Fruit fly (Drosophila melanogaster) whole organism, embryonic: ENCODE results near the gene deltaCOP.

Source experiments
- Adf1 ChIP-seq: fragments of 200-800 bp; sonication (Bioruptor generic); IDR thresholded peaks from 2 replicates; pipeline ENCODE4 v1.3.6; 2022; ENCODE audit warnings: missing biosample characterization, missing genetic modification characterization
- Atf-2 ChIP-seq: fragments of 200-800 bp; sonication (Bioruptor generic); optimal IDR thresholded peaks from 2 replicates; lab custom pipeline; 2016; ENCODE audit warnings: missing biosample characterization, missing genetic modification characterization
- Atf6 ChIP-seq: fragments of 200-800 bp; sonication (Bioruptor generic); IDR thresholded peaks from 2 replicates; pipeline ENCODE4 v1.3.6; 2022; ENCODE audit warnings: missing biosample characterization, missing genetic modification characterization
- BEAF-32 ChIP-seq: fragments of 200-800 bp; sonication (Bioruptor generic); optimal IDR thresholded peaks from 3 replicates; lab custom pipeline; 2017; ENCODE audit warnings: missing biosample characterization, missing genetic modification characterization, mild to moderate bottlenecking, moderate library complexity, missing genetic modification reagents
- C15 ChIP-seq: fragments of 200-800 bp; sonication (Bioruptor generic); IDR thresholded peaks from 3 replicates; pipeline ENCODE4 v1.3.6; 2022; ENCODE audit warnings: missing biosample characterization, missing genetic modification characterization
- CG10431 ChIP-seq: fragments of 200-800 bp; sonication (Bioruptor generic); optimal IDR thresholded peaks from 3 replicates; lab custom pipeline; 2018; ENCODE audit warnings: missing biosample characterization, mild to moderate bottlenecking, missing genetic modification characterization
- CG12769 ChIP-seq: fragments of 200-800 bp; sonication (Bioruptor generic); optimal IDR thresholded peaks from 2 replicates; lab custom pipeline; 2019; ENCODE audit warnings: missing biosample characterization, mild to moderate bottlenecking, missing genetic modification characterization, moderate library complexity
- CG15514 ChIP-seq: fragments of 200-800 bp; sonication (Bioruptor generic); optimal IDR thresholded peaks from 3 replicates; lab custom pipeline; 2017; ENCODE audit warnings: missing biosample characterization, missing genetic modification characterization, mild to moderate bottlenecking, moderate library complexity, missing genetic modification reagents
- CG17328 ChIP-seq: fragments of 200-800 bp; sonication (Bioruptor generic); IDR thresholded peaks from 2 replicates; pipeline ENCODE4 v1.3.6; 2022; ENCODE audit warnings: missing biosample characterization, missing genetic modification characterization
- CG17361 ChIP-seq: fragments of 200-800 bp; sonication (Bioruptor generic); IDR thresholded peaks from 3 replicates; pipeline ENCODE4 v1.3.6; 2022; ENCODE audit warnings: missing biosample characterization, missing genetic modification characterization
- CG17385 ChIP-seq: fragments of 200-800 bp; sonication (Bioruptor generic); optimal IDR thresholded peaks from 3 replicates; lab custom pipeline; 2018; ENCODE audit warnings: missing biosample characterization, mild to moderate bottlenecking, missing genetic modification characterization
- CG17912 ChIP-seq: fragments of 200-800 bp; sonication (Bioruptor generic); optimal IDR thresholded peaks from 2 replicates; lab custom pipeline; 2018; ENCODE audit warnings: missing biosample characterization, mild to moderate bottlenecking, missing genetic modification characterization
- CG2678 ChIP-seq: fragments of 200-800 bp; sonication (Bioruptor generic); optimal IDR thresholded peaks from 3 replicates; lab custom pipeline; 2019; ENCODE audit warnings: missing biosample characterization, mild to moderate bottlenecking, missing genetic modification characterization, moderate library complexity
- CG30020 ChIP-seq: fragments of 200-800 bp; optimal IDR thresholded peaks from 2 replicates; lab custom pipeline; 2019; ENCODE audit warnings: missing biosample characterization, mild to moderate bottlenecking, missing genetic modification characterization, moderate library complexity
- CG31224 ChIP-seq: fragments of 200-800 bp; sonication (Bioruptor generic); IDR thresholded peaks from 2 replicates; pipeline ENCODE4 v1.3.6; 2022; ENCODE audit warnings: missing biosample characterization, missing genetic modification characterization
- CG4730 ChIP-seq: fragments of 200-800 bp; sonication (Bioruptor generic); IDR thresholded peaks from 2 replicates; pipeline ENCODE4 v1.3.6; 2022; ENCODE audit warnings: missing biosample characterization, missing genetic modification characterization
- CG7372 ChIP-seq: fragments of 200-800 bp; sonication (Bioruptor generic); IDR thresholded peaks from 2 replicates; pipeline ENCODE4 v1.3.6; 2022; ENCODE audit warnings: missing biosample characterization, missing genetic modification characterization
- CG8765 ChIP-seq: fragments of 200-800 bp; sonication (Bioruptor generic); IDR thresholded peaks from 2 replicates; pipeline ENCODE4 v1.3.6; 2022; ENCODE audit warnings: missing biosample characterization, missing genetic modification characterization
- CG9797 ChIP-seq: fragments of 200-800 bp; sonication (Bioruptor generic); optimal IDR thresholded peaks from 3 replicates; lab custom pipeline; 2018; ENCODE audit warnings: missing biosample characterization, mild to moderate bottlenecking, missing genetic modification characterization
- Camta ChIP-seq: fragments of 200-800 bp; sonication (Bioruptor generic); optimal IDR thresholded peaks from 2 replicates; lab custom pipeline; 2016; ENCODE audit warnings: missing biosample characterization, missing genetic modification characterization
- D ChIP-seq, 2 experiments: fragments of 200-800 bp in 1 of 2; fragments of >200 bp in 1 of 2; sonication (Bioruptor generic) in 1 of 2; optimal IDR thresholded peaks; 2 replicates in 1 of 2; 3 replicates in 1 of 2; lab custom pipeline; 2017; ENCODE audit warnings: mild to moderate bottlenecking in 1 of 2, missing biosample characterization in 1 of 2, missing genetic modification characterization in 1 of 2, missing genetic modification reagents in 1 of 2
- Lhr ChIP-seq: fragments of 200-800 bp; sonication (Bioruptor generic); optimal IDR thresholded peaks from 3 replicates; lab custom pipeline; 2017; ENCODE audit warnings: mild to moderate bottlenecking, missing biosample characterization, missing genetic modification reagents, missing genetic modification characterization
- MBD-R2 ChIP-seq: fragments of 200-800 bp; sonication (Bioruptor generic); IDR thresholded peaks from 2 replicates; pipeline ENCODE4 v1.3.6; 2022; ENCODE audit warnings: missing biosample characterization, missing genetic modification characterization
- Med ChIP-seq: fragments of 200-800 bp; sonication (Bioruptor generic); peaks from one replicate; lab custom pipeline; 2016; ENCODE audit warnings: missing biosample characterization, missing genetic modification characterization, mild to moderate bottlenecking, inconsistent platforms, moderate library complexity
- Mes4 ChIP-seq: fragments of 200-800 bp; sonication (Bioruptor generic); optimal IDR thresholded peaks from 2 replicates; lab custom pipeline; 2016; ENCODE audit warnings: missing biosample characterization, missing genetic modification characterization
- Ptx1 ChIP-seq: fragments of 200-800 bp; sonication (Bioruptor generic); IDR thresholded peaks from 2 replicates; pipeline ENCODE4 v1.3.6; 2022; ENCODE audit warnings: missing biosample characterization, missing genetic modification characterization
- Scr ChIP-seq: fragments of 200-800 bp; sonication (Bioruptor generic); IDR thresholded peaks from 2 replicates; pipeline ENCODE4 v1.3.6; 2022; ENCODE audit warnings: missing biosample characterization, missing genetic modification characterization; ENCODE audit not compliant: partially characterized antibody
- aop ChIP-seq: fragments of 200-800 bp; sonication (Bioruptor generic); IDR thresholded peaks from 2 replicates; pipeline ENCODE4 v1.3.6; 2022; ENCODE audit warnings: missing biosample characterization, missing genetic modification characterization
- ase ChIP-seq: fragments of 200-800 bp; sonication (Bioruptor generic); IDR thresholded peaks from 3 replicates; pipeline ENCODE4 v1.3.6; 2022; ENCODE audit warnings: missing biosample characterization, missing genetic modification characterization
- bcd ChIP-seq: fragments of 200-800 bp; sonication (Bioruptor generic); optimal IDR thresholded peaks from 2 replicates; lab custom pipeline; 2017; ENCODE audit warnings: missing biosample characterization, mild to moderate bottlenecking, missing genetic modification characterization
- chinmo ChIP-seq: fragments of 200-800 bp; sonication (Bioruptor generic); IDR thresholded peaks from 4 replicates; pipeline ENCODE4 v1.3.6; 2022; ENCODE audit warnings: missing biosample characterization, missing genetic modification characterization; ENCODE audit not compliant: partially characterized antibody
- danr ChIP-seq: fragments of 200-800 bp; sonication (Bioruptor generic); IDR thresholded peaks from 2 replicates; pipeline ENCODE4 v1.3.6; 2022; ENCODE audit warnings: missing biosample characterization, missing genetic modification characterization
- dimm ChIP-seq: fragments of 200-800 bp; sonication (Bioruptor generic); IDR thresholded peaks from 2 replicates; pipeline ENCODE4 v1.3.6; 2022; ENCODE audit warnings: missing biosample characterization, missing genetic modification characterization
- gsb ChIP-seq: fragments of 200-800 bp; sonication (Bioruptor generic); IDR thresholded peaks from 2 replicates; pipeline ENCODE4 v1.3.6; 2022; ENCODE audit warnings: missing biosample characterization, missing genetic modification characterization
- gsb-n ChIP-seq: fragments of 200-800 bp; sonication (Bioruptor generic); optimal IDR thresholded peaks from 3 replicates; lab custom pipeline; 2018; ENCODE audit warnings: missing biosample characterization, mild to moderate bottlenecking, missing genetic modification characterization
- h ChIP-seq: fragments of >200 bp; optimal IDR thresholded peaks from 2 replicates; lab custom pipeline; 2017
- insv ChIP-seq, 2 experiments: fragments of 200-800 bp; sonication (Bioruptor generic); optimal IDR thresholded peaks; 3 replicates each; lab custom pipeline; 2016 to 2018; ENCODE audit warnings: missing biosample characterization in 2 of 2, missing genetic modification characterization in 2 of 2
- ken ChIP-seq: fragments of 200-800 bp; sonication (Bioruptor generic); IDR thresholded peaks from 3 replicates; pipeline ENCODE4 v1.3.6; 2022; ENCODE audit warnings: missing biosample characterization, missing genetic modification characterization
- luna ChIP-seq: fragments of 200-800 bp; sonication (Bioruptor generic); optimal IDR thresholded peaks from 2 replicates; lab custom pipeline; 2016; ENCODE audit warnings: missing biosample characterization, missing genetic modification characterization
- maf-S ChIP-seq: fragments of 200-800 bp; sonication (Bioruptor generic); optimal IDR thresholded peaks from 2 replicates; lab custom pipeline; 2016; ENCODE audit warnings: missing biosample characterization, missing genetic modification characterization
- nau ChIP-seq: fragments of 200-800 bp; sonication (Bioruptor generic); optimal IDR thresholded peaks from 3 replicates; lab custom pipeline; 2017; ENCODE audit warnings: missing biosample characterization, mild to moderate bottlenecking, missing genetic modification characterization, missing genetic modification reagents
- otp ChIP-seq: fragments of 200-800 bp; sonication (Bioruptor generic); IDR thresholded peaks from 3 replicates; pipeline ENCODE4, ENCODE4 v1.3.6; 2022; ENCODE audit warnings: missing biosample characterization, missing genetic modification characterization
- pho ChIP-seq: fragments of 200-800 bp; sonication (Bioruptor generic); optimal IDR thresholded peaks from 2 replicates; lab custom pipeline; 2016; ENCODE audit warnings: missing biosample characterization, missing genetic modification characterization
- pros ChIP-seq: fragments of 200-800 bp; sonication (Bioruptor generic); optimal IDR thresholded peaks from 3 replicates; lab custom pipeline; 2019; ENCODE audit warnings: missing biosample characterization, mild to moderate bottlenecking, missing genetic modification characterization, moderate library complexity
- repo ChIP-seq: fragments of 200-800 bp; sonication (Bioruptor generic); optimal IDR thresholded peaks from 2 replicates; lab custom pipeline; 2016; ENCODE audit warnings: missing biosample characterization, missing genetic modification characterization
- row ChIP-seq: fragments of 200-800 bp; sonication (Bioruptor generic); IDR thresholded peaks from 3 replicates; pipeline ENCODE4 v1.3.6; 2022; ENCODE audit warnings: missing biosample characterization, missing genetic modification characterization
- schlank ChIP-seq: fragments of 200-800 bp; sonication (Bioruptor generic); optimal IDR thresholded peaks from 2 replicates; lab custom pipeline; 2018; ENCODE audit warnings: missing biosample characterization, mild to moderate bottlenecking, missing genetic modification characterization
- sd ChIP-seq: fragments of 200-800 bp; sonication (Bioruptor generic); optimal IDR thresholded peaks from 3 replicates; lab custom pipeline; 2018; ENCODE audit warnings: missing biosample characterization, mild to moderate bottlenecking, missing genetic modification characterization, moderate library complexity
- twi ChIP-seq: fragments of 200-800 bp; optimal IDR thresholded peaks from 2 replicates; lab custom pipeline; 2019; ENCODE audit warnings: missing biosample characterization, mild to moderate bottlenecking, missing genetic modification characterization, moderate library complexity
- unc-4 ChIP-seq: fragments of 200-800 bp; sonication (Bioruptor generic); IDR thresholded peaks from 2 replicates; pipeline ENCODE4 v1.3.6; 2022; ENCODE audit warnings: missing biosample characterization, missing genetic modification characterization; ENCODE audit not compliant: partially characterized antibody
- vnd ChIP-seq: fragments of 200-800 bp; sonication (Bioruptor generic); IDR thresholded peaks from 3 replicates; pipeline ENCODE4 v1.3.6; 2022; ENCODE audit warnings: missing biosample characterization, missing genetic modification characterization; ENCODE audit not compliant: partially characterized antibody

The deltaCOP gene

DNA sequence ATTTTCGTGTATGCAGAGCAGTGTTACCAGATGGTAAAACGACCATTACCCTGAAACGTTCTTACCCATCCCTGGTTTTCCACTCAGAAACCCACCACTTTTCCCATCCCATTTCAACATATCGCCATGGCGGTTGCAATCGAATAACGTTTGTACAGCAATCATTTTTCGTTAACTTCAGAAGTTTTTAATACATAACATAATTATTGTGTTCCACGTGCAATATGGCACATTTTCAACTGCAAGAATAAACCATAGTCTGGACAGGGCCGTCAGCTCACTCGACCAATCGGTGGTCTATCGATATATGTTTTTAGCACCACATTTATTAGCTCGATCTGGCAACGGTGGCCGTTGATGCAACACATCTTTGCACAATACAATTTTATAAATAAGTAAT lies 28.3 kb upstream of the deltaCOP start, which contains the start of the genes trr and mRpL16 (continued):
- no peak for TF ChIP-seq nau
- no peak for TF ChIP-seq aop (GFP tag; lab: Robert Waterston, UW)
- TF ChIP-seq CG10431, result no peak
- TF ChIP-seq CG17385 (GFP tag; lab: Kevin White, UChicago), result no peak
- TF ChIP-seq CG15514 (GFP tag; lab: Kevin White, UChicago), result peak; percentile 64
- peak; percentile 39 for TF ChIP-seq twi (tag; lab: Kevin White, UChicago)
- TF ChIP-seq CG17912, result peak; percentile 30
- no peak for TF ChIP-seq CG8765 (GFP tag; lab: Robert Waterston, UW)
- peak; percentile 39; the same call in 1 of the 2 replicates for TF ChIP-seq Ptx1 (GFP tag; lab: Robert Waterston, UW)
- TF ChIP-seq pros (GFP tag; lab: Kevin White, UChicago), result no peak
- TF ChIP-seq Atf-2 (GFP tag; lab: Kevin White, UChicago), result no peak
- TF ChIP-seq Adf1, result no peak
- TF ChIP-seq CG30020 (tag; lab: Kevin White, UChicago), result peak; percentile 93
- TF ChIP-seq luna (GFP tag; lab: Kevin White, UChicago), result no peak
- no peak for TF ChIP-seq sd
- TF ChIP-seq MBD-R2 (GFP tag; lab: Robert Waterston, UW), result peak; percentile 84
- TF ChIP-seq Lhr (GFP tag; lab: Kevin White, UChicago), result no peak
- peak; percentile 86 for TF ChIP-seq BEAF-32
- no peak for TF ChIP-seq dimm (GFP tag; lab: Robert Waterston, UW)
- no peak for TF ChIP-seq Mes4 (GFP tag; lab: Kevin White, UChicago)
- TF ChIP-seq chinmo (GFP tag; lab: Robert Waterston, UW), result 0 out of 4 replicates have a peak, but pooled peaks have one; percentile 59
- no peak for TF ChIP-seq CG17328 (GFP tag; lab: Robert Waterston, UW)
- TF ChIP-seq insv (GFP tag; optimal IDR thresholded peaks at IDR 0.05; lab: Kevin White, UChicago), result peak in 1 of 2 experiments; percentile 16
- peak; percentile 71 for TF ChIP-seq vnd
- TF ChIP-seq repo, result peak; percentile 6
- no peak for TF ChIP-seq gsb-n (tag; lab: Kevin White, UChicago)
- TF ChIP-seq pho, result peak; percentile 53
- TF ChIP-seq Atf6 (GFP tag; lab: Robert Waterston, UW), result no peak
- TF ChIP-seq unc-4, result peak; percentile 80
- no peak for TF ChIP-seq CG2678 (tag; lab: Kevin White, UChicago)
- TF ChIP-seq CG17361 (GFP tag; lab: Robert Waterston, UW), result no peak; the same call in 2 of the 3 replicates
- peak; percentile 83 for TF ChIP-seq Scr (GFP tag; lab: Robert Waterston, UW)
- TF ChIP-seq row (GFP tag; lab: Robert Waterston, UW), result peak; percentile 74
- 0 out of 3 replicates have a peak, but pooled peaks have one; percentile 10 for TF ChIP-seq ken (GFP tag; lab: Robert Waterston, UW)
- TF ChIP-seq D (optimal IDR thresholded peaks at IDR 0.05; lab: Kevin White, UChicago), result no peak
- TF ChIP-seq D (GFP tag; optimal IDR thresholded peaks at IDR 0.05; lab: Kevin White, UChicago), result no peak
- no peak for TF ChIP-seq CG4730 (GFP tag; lab: Robert Waterston, UW)
- TF ChIP-seq ase, result no peak
- TF ChIP-seq CG31224, result 0 out of 2 replicates have a peak, but pooled peaks have one; percentile 16
- no peak for TF ChIP-seq CG7372 (GFP tag; lab: Robert Waterston, UW)
- TF ChIP-seq schlank (tag; lab: Kevin White, UChicago), result no peak
- TF ChIP-seq C15 (GFP tag; lab: Robert Waterston, UW), result no peak
- no peak for TF ChIP-seq danr
- TF ChIP-seq bcd (GFP tag; lab: Kevin White, UChicago), result no peak
- TF ChIP-seq otp (GFP tag; lab: Robert Waterston, UW), result no peak
- TF ChIP-seq gsb, result no peak
- TF ChIP-seq CG12769 (tag; lab: Kevin White, UChicago), result no peak
- peak; percentile 84 for TF ChIP-seq CG9797 (GFP tag; lab: Kevin White, UChicago)
- no peak for TF ChIP-seq maf-S (GFP tag; lab: Kevin White, UChicago)
- TF ChIP-seq Med (GFP tag; lab: Kevin White, UChicago), result peak; percentile 93
- no peak for TF ChIP-seq Camta (GFP tag; lab: Kevin White, UChicago)
- TF ChIP-seq h (lab: Kevin White, UChicago), result no peak
